Worm (Caenorhabditis elegans) whole organism, young adult: Measurements from ENCODE around the gene str-41.

Experiments
- ama-1 ChIP-seq, 3 experiments: fragments of 150-350 bp in 1 of 3; sonication (generic microtip) in 2 of 3; optimal IDR thresholded peaks; 2 replicates each; lab custom pipeline; 2014 to 2018; ENCODE audit warnings: missing biosample characterization in 2 of 3, missing genetic modification characterization in 2 of 3, missing genetic modification reagents in 2 of 3
- chd-7 ChIP-seq: sonication (generic microtip); optimal IDR thresholded peaks from 2 replicates; lab custom pipeline; 2016; ENCODE audit warnings: mild to moderate bottlenecking, missing genetic modification characterization, moderate library complexity, missing compliant biosample characterization
- dox-1 ChIP-seq: fragments of 200-800 bp; sonication (Bioruptor generic); IDR thresholded peaks from 2 replicates; pipeline ENCODE4 v1.3.6; 2022; ENCODE audit warnings: missing genetic modification reagents, missing genetic modification characterization, missing compliant biosample characterization
- egrh-3 ChIP-seq: fragments of 200-800 bp; sonication (Bioruptor generic); IDR thresholded peaks from 2 replicates; pipeline ENCODE4 v1.3.6; 2022; ENCODE audit warnings: missing genetic modification reagents, missing genetic modification characterization, missing compliant biosample characterization
- him-1 ChIP-seq: sonication (generic microtip); optimal IDR thresholded peaks from 2 replicates; lab custom pipeline; 2016; ENCODE audit warnings: missing genotype, missing genetic modification reagents, missing genetic modification characterization, missing compliant biosample characterization
- nfya-1 ChIP-seq: sonication (generic microtip); optimal IDR thresholded peaks from 2 replicates; lab custom pipeline; 2017; ENCODE audit warnings: antibody characterized with exemption, missing compliant biosample characterization, missing genetic modification characterization, borderline replicate concordance; ENCODE audit not compliant: insufficient read depth
- nfya-2 ChIP-seq: fragments of 200-800 bp; sonication (Bioruptor generic); IDR thresholded peaks from 2 replicates; pipeline ENCODE4 v1.3.6; 2022; ENCODE audit warnings: missing genetic modification reagents, missing genetic modification characterization, missing compliant biosample characterization
- nhr-27 ChIP-seq: fragments of 200-800 bp; sonication (Bioruptor generic); optimal IDR thresholded peaks from 2 replicates; lab custom pipeline; 2018; ENCODE audit warnings: mild to moderate bottlenecking, missing genetic modification characterization, moderate library complexity, missing compliant biosample characterization
- rcor-1 ChIP-seq: fragments of 200-800 bp; sonication (Bioruptor generic); IDR thresholded peaks from 2 replicates; pipeline ENCODE4 v1.3.6; 2022; ENCODE audit warnings: missing genetic modification reagents, missing genetic modification characterization, missing compliant biosample characterization
- snpc-4 ChIP-seq, 5 experiments: fragments of 150-350 bp in 1 of 5; sonication (generic microtip) in 4 of 5; optimal IDR thresholded peaks; 2 replicates each; lab custom pipeline; 2014 to 2018; ENCODE audit warnings: missing genetic modification characterization in 5 of 5, missing biosample characterization in 3 of 5, antibody characterized with exemption in 2 of 5, mild to moderate bottlenecking in 2 of 5, missing compliant biosample characterization in 2 of 5, missing genotype in 2 of 5, moderate library complexity in 2 of 5, missing genetic modification reagents in 1 of 5
- xnd-1 ChIP-seq: sonication (generic microtip); optimal IDR thresholded peaks from 2 replicates; lab custom pipeline; 2016; ENCODE audit warnings: missing genotype, missing genetic modification reagents, missing genetic modification characterization, missing compliant biosample characterization
- ztf-3 ChIP-seq: fragments of 200-800 bp; sonication (Bioruptor generic); optimal IDR thresholded peaks from 2 replicates; lab custom pipeline; 2018; ENCODE audit warnings: mild to moderate bottlenecking, missing genetic modification characterization, missing compliant biosample characterization

DNA sequence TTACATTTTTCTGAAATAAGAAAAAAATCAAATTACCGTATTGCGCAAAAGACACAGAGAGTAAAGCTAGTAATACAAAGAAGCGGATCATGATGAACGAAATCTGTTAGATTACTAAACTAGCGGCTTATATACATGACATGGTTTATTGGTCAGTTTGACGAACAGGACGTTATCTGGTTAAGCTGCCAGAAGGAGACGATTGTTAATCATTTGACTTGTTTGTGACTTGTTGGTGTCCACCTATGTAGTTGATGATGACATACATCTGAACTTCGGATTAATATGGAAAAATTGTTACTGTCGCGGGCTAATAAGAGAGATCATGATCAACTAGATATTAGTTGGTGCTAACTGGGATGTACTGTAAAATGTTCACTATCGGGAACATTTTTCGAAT lies 11.7 kb upstream of the str-41 start, which contains the start of gene cnc-9:
- TF ChIP-seq rcor-1 (GFP tag; lab: Robert Waterston, UW): no peak
- TF ChIP-seq nhr-27 (tag; lab: Kevin White, UChicago): no peak
- no peak for TF ChIP-seq nfya-1 (tag; lab: Kevin White, UChicago)
- TF ChIP-seq chd-7 (tag; lab: Kevin White, UChicago): no peak
- no peak for TF ChIP-seq xnd-1 (tag; lab: Kevin White, UChicago)
- TF ChIP-seq ama-1 (optimal IDR thresholded peaks at IDR 0.05; lab: Kevin White, UChicago): no peak
- no peak for TF ChIP-seq ama-1 (GFP tag; optimal IDR thresholded peaks at IDR 0.05; lab: Kevin White, UChicago)
- TF ChIP-seq dox-1 (GFP tag; lab: Robert Waterston, UW): no peak
- no peak for TF ChIP-seq nfya-2
- no peak for TF ChIP-seq ztf-3
- no peak for TF ChIP-seq egrh-3 (GFP tag; lab: Robert Waterston, UW)
- no peak for TF ChIP-seq snpc-4 (GFP tag; optimal IDR thresholded peaks at IDR 0.05; lab: Kevin White, UChicago)
- TF ChIP-seq snpc-4 (tag; optimal IDR thresholded peaks at IDR 0.05; lab: Kevin White, UChicago): no peak
- TF ChIP-seq him-1 (tag; lab: Kevin White, UChicago): no peak
